Worm (Caenorhabditis elegans) whole organism, young adult: Measurements from ENCODE around the gene F56D6.8.

Source experiments
- B0035.1 ChIP-seq: sonication (generic microtip); optimal IDR thresholded peaks from 2 replicates; lab custom pipeline; 2016; ENCODE audit warnings: missing genetic modification characterization, mild to moderate bottlenecking, missing compliant biosample characterization, missing genotype, missing genetic modification reagents
- F22D6.2 ChIP-seq: sonication (generic microtip); optimal IDR thresholded peaks from 2 replicates; lab custom pipeline; 2016; ENCODE audit warnings: mild to moderate bottlenecking, missing genetic modification characterization, missing compliant biosample characterization
- F33H1.4 ChIP-seq: fragments of 200-800 bp; sonication (Bioruptor generic); IDR thresholded peaks from 2 replicates; pipeline ENCODE4 v1.3.6; 2022; ENCODE audit warnings: missing genetic modification reagents, missing genetic modification characterization, missing compliant biosample characterization
- F39B2.1 ChIP-seq: fragments of 200-800 bp; sonication (Bioruptor generic); IDR thresholded peaks from 2 replicates; pipeline ENCODE4 v1.3.6; 2022; ENCODE audit warnings: missing genetic modification reagents, missing genetic modification characterization, missing compliant biosample characterization
- F55B11.4 ChIP-seq: sonication (generic microtip); optimal IDR thresholded peaks from 2 replicates; lab custom pipeline; 2016; ENCODE audit warnings: missing compliant biosample characterization, missing genetic modification characterization, borderline replicate concordance; ENCODE audit not compliant: insufficient read depth
- K12H6.12 ChIP-seq: fragments of 200-800 bp; sonication (Bioruptor generic); optimal IDR thresholded peaks from 2 replicates; lab custom pipeline; 2018; ENCODE audit warnings: mild to moderate bottlenecking, missing genetic modification characterization, missing compliant biosample characterization
- T07F8.4 ChIP-seq: sonication (generic microtip); optimal IDR thresholded peaks from 2 replicates; lab custom pipeline; 2016; ENCODE audit warnings: mild to moderate bottlenecking, missing genetic modification characterization, moderate library complexity, missing compliant biosample characterization
- Y79H2A.3 ChIP-seq: fragments of 200-800 bp; sonication (Bioruptor generic); conservative IDR thresholded peaks from 2 replicates; pipeline ENCODE4 v1.3.6; 2022; ENCODE audit warnings: missing genetic modification reagents, missing genetic modification characterization, missing compliant biosample characterization
- atf-7 ChIP-seq: sonication (generic microtip); optimal IDR thresholded peaks from 2 replicates; lab custom pipeline; 2017; ENCODE audit warnings: mild to moderate bottlenecking, missing genetic modification characterization, missing compliant biosample characterization
- athp-1 ChIP-seq: sonication (generic microtip); optimal IDR thresholded peaks from 2 replicates; lab custom pipeline; 2017; ENCODE audit warnings: mild to moderate bottlenecking, missing genetic modification characterization, missing compliant biosample characterization
- attf-5 ChIP-seq: fragments of 200-800 bp; sonication (Bioruptor generic); optimal IDR thresholded peaks from 2 replicates; lab custom pipeline; 2018; ENCODE audit warnings: mild to moderate bottlenecking, missing genetic modification characterization, missing compliant biosample characterization
- bed-1 ChIP-seq: fragments of 200-800 bp; sonication (Bioruptor generic); IDR thresholded peaks from 2 replicates; pipeline ENCODE4 v1.3.6; 2022; ENCODE audit warnings: missing genetic modification reagents, missing genetic modification characterization, missing compliant biosample characterization
- cebp-1 ChIP-seq, 2 experiments: fragments of 200-800 bp in 1 of 2; sonication (Bioruptor generic) in 1 of 2; sonication (generic microtip) in 1 of 2; IDR thresholded peaks in 1 of 2; optimal IDR thresholded peaks in 1 of 2; 2 replicates each; pipeline versions ENCODE4 v1.3.6 to Lab custom; 2017 to 2022; ENCODE audit warnings: missing compliant biosample characterization in 2 of 2, missing genetic modification characterization in 2 of 2, mild to moderate bottlenecking in 1 of 2, missing genetic modification reagents in 1 of 2, moderate library complexity in 1 of 2
- ceh-27 ChIP-seq: fragments of 200-800 bp; sonication (Bioruptor generic); optimal IDR thresholded peaks from 2 replicates; lab custom pipeline; 2018; ENCODE audit warnings: mild to moderate bottlenecking, missing genetic modification characterization, moderate library complexity, missing compliant biosample characterization
- dox-1 ChIP-seq: fragments of 200-800 bp; sonication (Bioruptor generic); IDR thresholded peaks from 2 replicates; pipeline ENCODE4 v1.3.6; 2022; ENCODE audit warnings: missing genetic modification reagents, missing genetic modification characterization, missing compliant biosample characterization
- ekl-4 ChIP-seq: fragments of 200-800 bp; sonication (Bioruptor generic); IDR thresholded peaks from 2 replicates; pipeline ENCODE4 v1.3.6; 2022; ENCODE audit warnings: missing genetic modification reagents, missing genetic modification characterization, missing compliant biosample characterization
- gei-17 ChIP-seq: fragments of 200-800 bp; sonication (Bioruptor generic); optimal IDR thresholded peaks from 2 replicates; lab custom pipeline; 2018; ENCODE audit warnings: mild to moderate bottlenecking, missing genetic modification characterization, missing compliant biosample characterization
- hlh-26 ChIP-seq: fragments of 200-800 bp; sonication (Bioruptor generic); conservative IDR thresholded peaks from 2 replicates; pipeline ENCODE4 v1.3.6; 2022; ENCODE audit warnings: missing genetic modification reagents, missing genetic modification characterization, missing compliant biosample characterization
- hsf-1 ChIP-seq: fragments of 200-800 bp; sonication (Bioruptor generic); IDR thresholded peaks from 2 replicates; pipeline ENCODE4 v1.3.6; 2022; ENCODE audit warnings: missing genetic modification reagents, missing genetic modification characterization, missing compliant biosample characterization
- lin-26 ChIP-seq: fragments of 200-800 bp; sonication (Bioruptor generic); IDR thresholded peaks from 2 replicates; pipeline ENCODE4 v1.3.6; 2022; ENCODE audit warnings: missing genetic modification reagents, missing genetic modification characterization, missing compliant biosample characterization
- lin-40 ChIP-seq: sonication (generic microtip); optimal IDR thresholded peaks from 2 replicates; lab custom pipeline; 2016; ENCODE audit warnings: missing genetic modification characterization, mild to moderate bottlenecking, missing compliant biosample characterization, missing genotype, missing genetic modification reagents
- lin-54 ChIP-seq: fragments of 200-800 bp; sonication (Bioruptor generic); optimal IDR thresholded peaks from 2 replicates; lab custom pipeline; 2018; ENCODE audit warnings: mild to moderate bottlenecking, missing genetic modification characterization, missing compliant biosample characterization
- lir-1 ChIP-seq: fragments of 200-800 bp; sonication (Bioruptor generic); conservative IDR thresholded peaks from 2 replicates; pipeline ENCODE4 v1.3.6; 2022; ENCODE audit warnings: missing genetic modification reagents, missing genetic modification characterization, missing compliant biosample characterization
- lsy-27 ChIP-seq: sonication (generic microtip); optimal IDR thresholded peaks from 2 replicates; lab custom pipeline; 2017; ENCODE audit warnings: missing genetic modification characterization, mild to moderate bottlenecking, missing compliant biosample characterization, antibody characterized with exemption, missing genotype, borderline replicate concordance; ENCODE audit not compliant: insufficient read depth
- madf-6 ChIP-seq: fragments of 200-800 bp; sonication (Bioruptor generic); IDR thresholded peaks from 2 replicates; pipeline ENCODE4 v1.3.6; 2022; ENCODE audit warnings: missing genetic modification reagents, missing genetic modification characterization, missing compliant biosample characterization
- mcd-1 ChIP-seq: fragments of 200-800 bp; sonication (Bioruptor generic); IDR thresholded peaks from 2 replicates; pipeline ENCODE4 v1.3.6; 2022; ENCODE audit warnings: missing genetic modification reagents, missing genetic modification characterization, missing compliant biosample characterization
- mel-28 ChIP-seq: sonication (generic microtip); optimal IDR thresholded peaks from 2 replicates; lab custom pipeline; 2016; ENCODE audit warnings: borderline replicate concordance, mild to moderate bottlenecking, missing genetic modification characterization, missing compliant biosample characterization
- nhr-120 ChIP-seq: fragments of 200-800 bp; sonication (Bioruptor generic); IDR thresholded peaks from 2 replicates; pipeline ENCODE4 v1.3.6; 2022; ENCODE audit warnings: missing genetic modification characterization, missing compliant biosample characterization
- nhr-80 ChIP-seq: sonication (generic microtip); optimal IDR thresholded peaks from 2 replicates; lab custom pipeline; 2016; ENCODE audit warnings: missing genetic modification characterization, missing compliant biosample characterization
- rpc-1 ChIP-seq, 2 experiments: fragments of 150-350 bp in 1 of 2; sonication (generic microtip) in 1 of 2; optimal IDR thresholded peaks; 2 replicates each; lab custom pipeline; 2014 to 2018; ENCODE audit warnings: missing biosample characterization in 1 of 2, missing genetic modification characterization in 1 of 2, missing genetic modification reagents in 1 of 2, missing genotype in 1 of 2
- sea-2 ChIP-seq: fragments of 200-800 bp; sonication (Bioruptor generic); IDR thresholded peaks from 2 replicates; pipeline ENCODE4 v1.3.6; 2022; ENCODE audit warnings: missing genetic modification characterization, missing compliant biosample characterization
- snpc-1.3 ChIP-seq: sonication (generic microtip); optimal IDR thresholded peaks from 2 replicates; lab custom pipeline; 2017; ENCODE audit warnings: missing genetic modification characterization, mild to moderate bottlenecking, missing compliant biosample characterization, antibody characterized with exemption, moderate library complexity, missing genotype, missing genetic modification reagents; ENCODE audit not compliant: insufficient read depth
- sptf-2 ChIP-seq: fragments of 200-800 bp; sonication (Bioruptor generic); optimal IDR thresholded peaks from 2 replicates; lab custom pipeline; 2018; ENCODE audit warnings: mild to moderate bottlenecking, missing genetic modification characterization, missing compliant biosample characterization
- xnd-1 ChIP-seq: sonication (generic microtip); optimal IDR thresholded peaks from 2 replicates; lab custom pipeline; 2016; ENCODE audit warnings: missing genotype, missing genetic modification reagents, missing genetic modification characterization, missing compliant biosample characterization
- ztf-25 ChIP-seq: fragments of 200-800 bp; sonication (Bioruptor generic); IDR thresholded peaks from 2 replicates; pipeline ENCODE4 v1.3.6; 2022; ENCODE audit warnings: missing genetic modification reagents, missing genetic modification characterization, missing compliant biosample characterization
- ztf-3 ChIP-seq: fragments of 200-800 bp; sonication (Bioruptor generic); optimal IDR thresholded peaks from 2 replicates; lab custom pipeline; 2018; ENCODE audit warnings: mild to moderate bottlenecking, missing genetic modification characterization, missing compliant biosample characterization

The F56D6.8 gene

ce11 chrIV:3869875-3870274 is 24.4 kb downstream of the F56D6.8 start:
- TF ChIP-seq rpc-1 (optimal IDR thresholded peaks at IDR 0.05; lab: Kevin White, UChicago): no peak
- TF ChIP-seq rpc-1 (tag; optimal IDR thresholded peaks at IDR 0.05; lab: Kevin White, UChicago): no peak
- TF ChIP-seq cebp-1 (GFP tag; IDR thresholded peaks at IDR 0.05; lab: Robert Waterston, UW): no peak
- TF ChIP-seq cebp-1 (tag; optimal IDR thresholded peaks at IDR 0.05; lab: Kevin White, UChicago): no peak
- no peak for TF ChIP-seq lin-40 (tag; lab: Kevin White, UChicago)
- TF ChIP-seq ztf-3 (GFP tag; lab: Kevin White, UChicago): no peak
- no peak for TF ChIP-seq ekl-4 (GFP tag; lab: Robert Waterston, UW)
- TF ChIP-seq gei-17 (GFP tag; lab: Kevin White, UChicago): no peak
- TF ChIP-seq, all 124 proteins: peak for 0

ce11 chrIV:3867252-3867651 is 27.0 kb downstream of the F56D6.8 start, which contains the start of gene F37C4.4:
Gene F37C4.4, plus strand, starts transcription at chrIV:3867309.
- no peak for TF ChIP-seq xnd-1 (tag; lab: Kevin White, UChicago)

DNA sequence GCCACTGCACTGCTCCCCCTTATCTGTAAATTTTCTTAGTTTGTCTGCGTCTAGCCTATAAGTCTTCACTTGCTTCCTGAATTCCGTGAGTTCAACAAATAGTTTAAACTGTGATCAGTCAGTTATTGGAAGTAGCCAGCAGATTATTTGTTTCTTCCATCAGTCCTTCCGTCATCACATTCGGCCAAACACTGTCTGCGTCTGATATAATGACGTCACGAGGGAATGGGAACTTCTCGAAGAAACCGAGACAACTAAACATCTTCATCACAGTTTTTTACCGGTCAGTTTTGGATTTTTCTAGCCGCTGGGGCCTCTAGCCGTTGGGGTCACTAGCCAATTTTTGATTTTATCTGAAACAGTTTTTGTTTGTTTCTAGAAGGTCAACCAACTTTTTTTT is 28.2 kb downstream of the F56D6.8 start:
- TF ChIP-seq lin-54 (GFP tag; lab: Kevin White, UChicago) (no peak), nhr-80 (tag; lab: Kevin White, UChicago) (peak; percentile 34), nhr-120 (GFP tag; lab: Robert Waterston, UW) (no peak)

- TF ChIP-seq F55B11.4 (tag; lab: Kevin White, UChicago) (no peak), K12H6.12 (tag; lab: Kevin White, UChicago) (no peak), ceh-27 (no peak), madf-6 (no peak)
Observed at ce11 chrIV:3864944-3865343, 29.3 kb downstream of the F56D6.8 start, which contains the start of gene aat-8. Gene aat-8, minus strand, starts transcription at chrIV:3865044.

DNA sequence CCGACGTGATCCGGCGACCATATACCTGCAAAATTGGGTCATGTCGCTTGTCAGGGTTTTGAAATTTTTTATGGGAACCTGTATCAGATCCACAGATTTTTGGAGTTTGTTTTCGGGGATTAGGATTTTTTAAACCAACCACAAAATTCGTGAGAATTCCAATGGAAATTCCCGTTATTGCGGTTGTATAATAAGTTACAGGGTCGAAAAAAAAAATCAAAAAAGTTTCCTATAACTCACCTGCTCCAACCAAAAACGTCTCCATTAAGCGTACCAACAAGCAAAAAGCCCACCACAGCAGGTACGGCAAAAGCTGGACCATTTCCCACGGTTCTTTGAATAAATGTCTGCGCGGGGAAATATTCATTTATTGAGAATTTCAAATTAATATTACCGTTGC is 31.3 kb downstream of the F56D6.8 start:
- TF ChIP-seq snpc-1.3 (tag; lab: Kevin White, UChicago) (no peak), F39B2.1 (GFP tag; lab: Robert Waterston, UW) (no peak), atf-7 (tag; lab: Kevin White, UChicago) (no peak), attf-5 (GFP tag; lab: Kevin White, UChicago) (no peak), ztf-25 (GFP tag; lab: Robert Waterston, UW) (no peak), lin-26 (GFP tag; lab: Robert Waterston, UW) (no peak), sea-2 (GFP tag; lab: Robert Waterston, UW) (no peak), mcd-1 (GFP tag; lab: Robert Waterston, UW) (no peak)

ce11 chrIV:3860419-3860818 is 33.8 kb downstream of the F56D6.8 start:
- TF ChIP-seq F33H1.4 (GFP tag; lab: Robert Waterston, UW) (no peak), athp-1 (tag; lab: Kevin White, UChicago) (no peak), hsf-1 (GFP tag; lab: Robert Waterston, UW) (no peak), lsy-27 (tag; lab: Kevin White, UChicago) (no peak), lir-1 (GFP tag; lab: Robert Waterston, UW) (no peak), Y79H2A.3 (GFP tag; lab: Robert Waterston, UW) (no peak), T07F8.4 (tag; lab: Kevin White, UChicago) (no peak), rpc-1 (optimal IDR thresholded peaks at IDR 0.05; lab: Kevin White, UChicago) (no peak), rpc-1 (tag; optimal IDR thresholded peaks at IDR 0.05; lab: Kevin White, UChicago) (no peak), F39B2.1 (GFP tag; lab: Robert Waterston, UW) (no peak), F22D6.2 (no peak), dox-1 (GFP tag; lab: Robert Waterston, UW) (no peak), F55B11.4 (tag; lab: Kevin White, UChicago) (no peak), mel-28 (tag; lab: Kevin White, UChicago) (no peak), bed-1 (no peak), xnd-1 (tag; lab: Kevin White, UChicago) (no peak), ekl-4 (GFP tag; lab: Robert Waterston, UW) (no peak), hlh-26 (GFP tag; lab: Robert Waterston, UW) (no peak), B0035.1 (tag; lab: Kevin White, UChicago) (no peak), sptf-2 (GFP tag; lab: Kevin White, UChicago) (no peak)
